Worm (Caenorhabditis elegans): Measurements from ENCODE around the gene F18A12.2.

DNA sequence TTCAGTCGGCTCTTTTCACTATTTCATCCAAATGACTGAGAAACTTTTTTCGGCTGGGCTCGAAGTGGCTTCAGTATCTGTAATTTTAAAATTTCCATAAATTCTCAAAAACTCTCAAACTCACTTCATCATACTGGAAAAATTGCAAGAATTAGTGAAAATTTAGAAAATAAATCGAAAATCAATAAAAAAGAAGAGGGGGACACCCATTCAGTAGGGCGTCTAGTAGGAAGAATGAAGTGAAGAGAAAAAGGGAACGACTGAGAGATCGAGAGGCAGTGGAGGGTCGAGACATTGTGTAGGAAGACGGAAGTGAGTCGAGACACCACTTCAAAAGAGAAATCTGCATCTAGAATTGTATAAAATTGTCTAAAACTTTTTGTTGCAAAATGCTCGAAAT, 40.8 kb upstream of the F18A12.2 start:
- TF ChIP-seq lin-11 (tag; optimal IDR thresholded peaks at IDR 0.05), result no peak
- TF ChIP-seq pqm-1 (tag; optimal IDR thresholded peaks at IDR 0.05), result no peak
- TF ChIP-seq pax-1 (tag; optimal IDR thresholded peaks at IDR 0.05), result no peak
- no peak for TF ChIP-seq tbx-7 (tag; optimal IDR thresholded peaks at IDR 0.05)
- no peak for TF ChIP-seq T23F11.4 (GFP tag; optimal IDR thresholded peaks at IDR 0.05)
- TF ChIP-seq elt-4 (tag; optimal IDR thresholded peaks at IDR 0.05), result no peak
